Worm (Caenorhabditis elegans): ENCODE data around the gene F17E9.18.
A peak's percentile ranks its signal among the peaks of the same experiment; 100 is the strongest.

Gene F17E9.18

DNA sequence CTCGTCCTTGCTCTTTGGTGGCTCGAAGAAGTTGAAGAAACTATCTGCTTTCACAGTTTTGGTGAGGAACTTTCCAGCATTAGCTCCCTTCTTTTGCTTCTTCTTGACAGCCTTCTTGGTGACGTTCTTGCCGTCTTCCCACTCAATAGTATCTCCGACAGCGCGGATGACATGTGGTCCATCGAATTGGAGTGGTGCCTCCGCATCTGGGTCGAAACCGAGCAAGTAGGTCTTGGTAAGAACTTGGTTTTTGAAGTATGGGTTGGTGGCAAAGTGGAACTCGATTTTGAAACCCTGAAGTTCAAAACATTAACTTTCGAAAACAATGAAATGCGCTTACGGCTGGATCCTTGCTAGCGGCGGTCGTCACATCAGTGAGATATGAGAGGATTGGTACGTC is 31.3 kb upstream of the F17E9.18 start:
- TF ChIP-seq unc-42 (tag; optimal IDR thresholded peaks at IDR 0.05) (no peak), T23F11.4 (GFP tag; optimal IDR thresholded peaks at IDR 0.05) (no peak)

- TF ChIP-seq syd-9 (tag; optimal IDR thresholded peaks at IDR 0.05) (no peak), sdc-2 (tag; optimal IDR thresholded peaks at IDR 0.05) (no peak), pax-1 (tag; optimal IDR thresholded peaks at IDR 0.05) (no peak), pros-1 (tag; optimal IDR thresholded peaks at IDR 0.05) (no peak), pha-2 (tag; optimal IDR thresholded peaks at IDR 0.05) (no peak), gmeb-2 (tag; optimal IDR thresholded peaks at IDR 0.05) (no peak), T23F11.4 (GFP tag; optimal IDR thresholded peaks at IDR 0.05) (no peak), F13H6.1 (tag; optimal IDR thresholded peaks at IDR 0.05) (no peak), pat-9 (tag; optimal IDR thresholded peaks at IDR 0.05) (no peak), dmd-4 (tag; optimal IDR thresholded peaks at IDR 0.05; ENCODE audit: borderline replicate concordance) (no peak)
These were observed 30.6 kb upstream of the F17E9.18 start, which contains the start of gene D2096.7 for ce11 chrIV:8377501-8377900. D2096.7 (minus strand) TSS chrIV:8377630.

ce11 chrIV:8376923-8377322 is 30.0 kb upstream of the F17E9.18 start:
- no peak for TF ChIP-seq hlh-8 (tag; optimal IDR thresholded peaks at IDR 0.05)
- TF ChIP-seq npax-4 (tag; optimal IDR thresholded peaks at IDR 0.05) = no peak
- no peak for TF ChIP-seq elt-2 (tag; optimal IDR thresholded peaks at IDR 0.05)
- no peak for TF ChIP-seq sdc-2 (tag; optimal IDR thresholded peaks at IDR 0.05)
- no peak for TF ChIP-seq fax-1 (tag; optimal IDR thresholded peaks at IDR 0.05)
- TF ChIP-seq ceh-6 (GFP tag; optimal IDR thresholded peaks at IDR 0.05) = no peak
- no peak for TF ChIP-seq pros-1 (tag; optimal IDR thresholded peaks at IDR 0.05)
- TF ChIP-seq ref-2 (tag; optimal IDR thresholded peaks at IDR 0.05) = no peak
- no peak for TF ChIP-seq ama-1 (optimal IDR thresholded peaks at IDR 0.05)
- no peak for TF ChIP-seq nfya-1 (tag; optimal IDR thresholded peaks at IDR 0.05)
- TF ChIP-seq ceh-2 (tag; optimal IDR thresholded peaks at IDR 0.05) = no peak
- no peak for TF ChIP-seq sox-2 (GFP tag; IDR thresholded peaks at IDR 0.05)
- TF ChIP-seq hlh-6 (tag; optimal IDR thresholded peaks at IDR 0.05) = no peak
- no peak for TF ChIP-seq lim-6 (tag; optimal IDR thresholded peaks at IDR 0.05)
- TF ChIP-seq ceh-31 (tag; optimal IDR thresholded peaks at IDR 0.05) = no peak
- no peak for TF ChIP-seq elt-4 (tag; optimal IDR thresholded peaks at IDR 0.05)
- no peak for TF ChIP-seq C38D4.7 (GFP tag; optimal IDR thresholded peaks at IDR 0.05)
- TF ChIP-seq pax-1 (tag; optimal IDR thresholded peaks at IDR 0.05) = no peak

ce11 chrIV:8375381-8375780 is 28.4 kb upstream of the F17E9.18 start:
- TF ChIP-seq pros-1 (tag; optimal IDR thresholded peaks at IDR 0.05) (peak; percentile 49), dmd-4 (tag; optimal IDR thresholded peaks at IDR 0.05; ENCODE audit: borderline replicate concordance) (peak; percentile 31), Y22D7AL.16 (tag; optimal IDR thresholded peaks at IDR 0.05) (peak; percentile 70), sox-4 (tag; optimal IDR thresholded peaks at IDR 0.05) (peak; percentile 78), unc-55 (GFP tag; optimal IDR thresholded peaks at IDR 0.05) (peak; percentile 65), ets-4 (tag; optimal IDR thresholded peaks at IDR 0.05) (peak; percentile 34), elt-4 (tag; optimal IDR thresholded peaks at IDR 0.05) (no peak), K09A11.1 (tag; optimal IDR thresholded peaks at IDR 0.05; ENCODE audit: insufficient read depth) (peak; percentile 67), tbx-2 (tag; optimal IDR thresholded peaks at IDR 0.05) (peak; percentile 86), ceh-31 (tag; optimal IDR thresholded peaks at IDR 0.05) (peak; percentile 72), rnt-1 (tag; optimal IDR thresholded peaks at IDR 0.05) (peak; percentile 50), C38D4.7 (GFP tag; optimal IDR thresholded peaks at IDR 0.05) (peak; percentile 87), unc-3 (GFP tag; conservative IDR thresholded peaks at IDR 0.05) (peak; percentile 65; the same call in 1 of the 2 replicates), unc-3 (tag; optimal IDR thresholded peaks at IDR 0.05) (peak; percentile 79), ahr-1 (tag; optimal IDR thresholded peaks at IDR 0.05) (peak; percentile 33), ceh-30 (tag; optimal IDR thresholded peaks at IDR 0.05) (peak; percentile 53), ceh-14 (tag; optimal IDR thresholded peaks at IDR 0.05) (peak; percentile 62), ceh-34 (tag; optimal IDR thresholded peaks at IDR 0.05) (peak; percentile 87), hlh-30 (tag; optimal IDR thresholded peaks at IDR 0.05; ENCODE audit: insufficient read depth) (peak; percentile 56), mec-3 (tag; optimal IDR thresholded peaks at IDR 0.05; ENCODE audit: borderline replicate concordance) (no peak), pqm-1 (tag; optimal IDR thresholded peaks at IDR 0.05) (peak; percentile 16), syd-9 (tag; optimal IDR thresholded peaks at IDR 0.05) (peak; percentile 89), ceh-22 (tag; optimal IDR thresholded peaks at IDR 0.05) (no peak), hlh-6 (tag; optimal IDR thresholded peaks at IDR 0.05) (peak; percentile 89), tbx-7 (tag; optimal IDR thresholded peaks at IDR 0.05) (peak; percentile 34), ceh-18 (tag; optimal IDR thresholded peaks at IDR 0.05) (peak; percentile 59), dve-1 (tag; optimal IDR thresholded peaks at IDR 0.05) (peak; percentile 85), ztf-16 (tag; optimal IDR thresholded peaks at IDR 0.05) (peak; percentile 82), pat-9 (tag; optimal IDR thresholded peaks at IDR 0.05) (peak; percentile 87), madf-2 (tag; optimal IDR thresholded peaks at IDR 0.05) (peak; percentile 86)

All from whole organism, late embryonic.